Fruit fly (Drosophila melanogaster): ENCODE data around the gene Ubi-p63E.

DNA sequence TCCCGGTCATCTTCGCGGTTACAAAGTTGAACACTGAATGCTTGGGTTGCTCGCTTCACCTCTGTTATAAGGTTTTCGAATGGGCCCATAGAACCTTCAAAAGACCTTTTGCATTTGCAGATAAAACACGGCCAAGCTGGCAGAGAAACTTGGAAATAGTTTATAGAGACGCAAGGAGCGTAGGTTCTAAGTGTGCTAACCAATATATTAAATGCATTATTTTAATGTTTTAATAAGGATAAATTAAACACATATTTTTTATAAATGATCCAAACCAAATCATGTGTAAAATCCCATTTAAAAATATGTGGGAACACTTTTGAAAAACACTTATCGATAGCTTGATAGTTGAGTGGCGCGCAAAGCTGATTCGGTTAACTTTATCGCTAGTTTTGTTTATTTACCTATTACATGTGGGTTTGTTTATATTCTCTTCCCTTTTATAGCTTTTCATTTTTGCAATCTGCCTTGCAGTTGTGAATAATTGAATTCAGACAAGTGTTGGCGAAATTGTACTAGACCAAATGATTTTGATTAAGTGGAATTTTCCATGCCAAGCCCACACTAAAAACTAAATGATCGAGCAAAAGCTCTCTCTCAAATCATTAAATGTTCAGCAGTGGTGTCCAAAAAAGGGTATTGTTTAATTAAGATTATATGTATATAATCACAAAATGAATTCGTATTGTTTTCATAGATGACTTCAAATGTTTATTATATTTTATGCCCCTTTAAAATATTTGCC is 37.3 kb upstream of the Ubi-p63E start, which contains the start of gene CG12766:
- TF ChIP-seq psq (optimal IDR thresholded peaks at IDR 0.05) = no peak
- no peak for TF ChIP-seq ttk (optimal IDR thresholded peaks at IDR 0.05)
- TF ChIP-seq insv (optimal IDR thresholded peaks at IDR 0.05) = no peak
- no peak for TF ChIP-seq h (optimal IDR thresholded peaks at IDR 0.05)

All from Kc167 (cell line).